Worm (Caenorhabditis elegans): ENCODE data around the gene ifet-1.
A peak's percentile ranks its signal among the peaks of the same experiment; 100 is the strongest.

Gene ifet-1

DNA sequence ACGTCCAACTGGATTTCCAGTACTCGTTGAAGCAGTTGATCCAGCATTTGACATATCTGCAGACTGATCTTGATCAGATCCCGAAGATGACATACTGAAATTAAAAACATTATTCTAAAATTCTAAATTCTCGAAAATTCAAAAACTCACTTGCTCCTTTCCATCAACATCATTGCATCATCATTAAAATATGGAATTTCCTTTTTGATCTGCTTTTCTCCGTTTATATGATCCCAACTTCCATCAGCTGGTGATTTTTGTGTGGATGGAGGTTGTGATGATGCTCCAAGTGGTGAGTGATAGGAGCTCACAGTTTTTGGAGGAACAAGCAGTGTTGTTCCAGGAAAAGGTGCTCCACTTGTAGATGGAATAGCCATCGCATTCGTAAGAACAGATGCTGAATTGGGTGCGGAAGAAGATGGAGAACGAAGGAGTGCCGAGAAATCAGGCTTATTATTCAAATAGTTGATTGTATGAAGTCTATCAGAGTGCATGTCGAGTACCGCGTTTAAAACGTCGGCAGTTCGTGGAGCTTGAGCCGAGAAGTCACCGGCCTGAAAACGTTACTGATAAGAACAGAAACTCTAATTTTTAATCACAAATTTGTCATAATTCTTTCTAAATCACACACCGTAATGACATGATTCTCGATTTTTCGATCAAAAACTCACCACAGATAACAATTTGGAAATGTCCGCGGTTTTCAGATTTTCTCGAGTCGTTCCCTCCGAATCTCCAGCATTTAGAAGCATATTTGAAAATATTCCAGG is 18.2 kb upstream of the ifet-1 start:
- TF ChIP-seq nhr-77 (tag; optimal IDR thresholded peaks at IDR 0.05): peak; percentile 41
- TF ChIP-seq nhr-48 (tag; optimal IDR thresholded peaks at IDR 0.05): peak; percentile 4
- TF ChIP-seq nhr-41 (GFP tag; IDR thresholded peaks at IDR 0.05): no peak
- TF ChIP-seq dmd-6 (GFP tag; IDR thresholded peaks at IDR 0.05): peak; percentile 68
- peak; percentile 33 for TF ChIP-seq pqm-1 (tag; optimal IDR thresholded peaks at IDR 0.05)
- TF ChIP-seq dve-1 (tag; optimal IDR thresholded peaks at IDR 0.05; ENCODE audit: insufficient read depth): peak; percentile 37
- no peak for TF ChIP-seq saeg-2 (GFP tag; IDR thresholded peaks at IDR 0.05)
- peak; percentile 52 for TF ChIP-seq nhr-28 (tag; optimal IDR thresholded peaks at IDR 0.05)
- peak; percentile 8 for TF ChIP-seq hlh-30 (tag; optimal IDR thresholded peaks at IDR 0.05; ENCODE audit: insufficient read depth)
- TF ChIP-seq daf-16 (GFP tag; optimal IDR thresholded peaks at IDR 0.05): no peak
- peak; percentile 39 for TF ChIP-seq daf-16 (tag; optimal IDR thresholded peaks at IDR 0.05)
- TF ChIP-seq hlh-11 (tag; optimal IDR thresholded peaks at IDR 0.05): peak; percentile 50
- no peak for TF ChIP-seq madf-9 (GFP tag; conservative IDR thresholded peaks at IDR 0.05)
- TF ChIP-seq mep-1 (tag; optimal IDR thresholded peaks at IDR 0.05): peak; percentile 1

DNA sequence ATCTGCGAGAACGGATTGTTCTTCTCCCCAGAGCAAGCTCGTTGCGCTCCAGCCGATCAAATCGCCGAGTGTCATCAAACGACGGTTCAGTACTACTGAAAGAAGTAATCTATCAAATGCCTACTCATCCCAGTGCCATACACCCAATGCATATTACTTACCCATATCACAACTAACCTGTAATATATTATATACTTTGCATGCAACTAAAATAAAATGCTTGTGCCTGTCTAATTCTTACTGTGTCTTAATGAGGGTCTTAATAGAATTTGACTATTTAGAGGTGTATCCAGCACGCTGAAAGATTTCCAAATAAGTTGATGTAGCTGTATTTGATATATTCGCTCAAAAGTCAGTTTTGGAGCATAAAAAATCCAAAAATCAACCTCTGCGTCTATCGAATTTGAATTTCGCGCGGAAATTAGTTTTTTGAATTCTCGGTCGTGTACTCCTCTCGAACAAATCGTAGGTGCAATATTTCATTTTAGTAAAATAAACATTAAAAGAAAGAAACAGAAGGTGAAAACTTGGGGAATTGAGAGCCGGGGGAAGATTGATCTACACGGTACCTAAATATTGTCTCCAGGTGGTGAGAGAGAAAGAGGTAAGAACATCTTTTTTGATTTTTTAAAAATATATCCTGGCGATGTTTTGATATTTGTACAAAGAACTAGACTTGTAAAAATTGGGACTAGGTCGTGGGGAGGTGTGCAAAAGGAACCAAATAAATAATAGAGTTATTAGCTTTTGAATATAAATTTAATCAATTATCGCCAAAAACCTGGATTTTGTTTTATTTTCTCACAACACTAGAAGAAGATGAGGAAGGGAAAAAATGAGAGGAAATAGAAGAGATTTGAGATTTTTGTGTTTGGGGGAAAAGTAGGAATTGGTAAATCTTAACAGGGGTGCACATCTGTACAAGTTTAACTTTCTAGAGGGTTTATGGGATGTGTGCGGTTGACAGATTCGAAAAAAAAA is 16.5 kb upstream of the ifet-1 start:
- TF ChIP-seq snpc-4 (tag; optimal IDR thresholded peaks at IDR 0.05): no peak
- TF ChIP-seq nhr-10 (tag; optimal IDR thresholded peaks at IDR 0.05): peak; percentile 47
- TF ChIP-seq R02D3.7 (tag; optimal IDR thresholded peaks at IDR 0.05): no peak
- TF ChIP-seq sdz-12 (GFP tag; optimal IDR thresholded peaks at IDR 0.05): peak; percentile 23
- TF ChIP-seq duxl-1 (tag; optimal IDR thresholded peaks at IDR 0.05; ENCODE audit: poor library complexity): peak; percentile 1
- peak; percentile 54 for TF ChIP-seq Y5F2A.4 (GFP tag; optimal IDR thresholded peaks at IDR 0.05)
- peak; percentile 41 for TF ChIP-seq rbr-2 (tag; optimal IDR thresholded peaks at IDR 0.05)
- TF ChIP-seq vab-7 (GFP tag; IDR thresholded peaks at IDR 0.05): peak; percentile 32; the same call in 1 of the 2 replicates
- TF ChIP-seq mes-2 (tag; optimal IDR thresholded peaks at IDR 0.05; ENCODE audit: poor library complexity, severe bottlenecking): peak; percentile 44
- peak; percentile 51 for TF ChIP-seq mdt-29 (GFP tag; IDR thresholded peaks at IDR 0.05)
- TF ChIP-seq spr-3 (GFP tag; optimal IDR thresholded peaks at IDR 0.05): no peak
- no peak for TF ChIP-seq unc-39 (tag; optimal IDR thresholded peaks at IDR 0.05)
- peak; percentile 57 for TF ChIP-seq unc-130 (GFP tag; optimal IDR thresholded peaks at IDR 0.05)
- TF ChIP-seq daf-16 (GFP tag; optimal IDR thresholded peaks at IDR 0.05): no peak
- peak; percentile 39 for TF ChIP-seq daf-16 (tag; optimal IDR thresholded peaks at IDR 0.05)
- no peak for TF ChIP-seq nhr-28 (tag; optimal IDR thresholded peaks at IDR 0.05)
- TF ChIP-seq madf-9 (GFP tag; conservative IDR thresholded peaks at IDR 0.05): no peak
- no peak for TF ChIP-seq lir-3 (tag; optimal IDR thresholded peaks at IDR 0.05)
- peak; percentile 71 for TF ChIP-seq ama-1 (optimal IDR thresholded peaks at IDR 0.05)
- TF ChIP-seq lim-7 (GFP tag; IDR thresholded peaks at IDR 0.05): no peak
- TF ChIP-seq dmd-8 (GFP tag; IDR thresholded peaks at IDR 0.05): no peak
- TF ChIP-seq fkh-10 (GFP tag; optimal IDR thresholded peaks at IDR 0.05): no peak
- TF ChIP-seq Y75B8A.6 (GFP tag; IDR thresholded peaks at IDR 0.05): peak; percentile 80; the same call in 1 of the 2 replicates
- peak; percentile 39 for TF ChIP-seq dve-1 (tag; optimal IDR thresholded peaks at IDR 0.05; ENCODE audit: insufficient read depth)
- TF ChIP-seq ces-1 (GFP tag; optimal IDR thresholded peaks at IDR 0.05): peak; percentile 2
- no peak for TF ChIP-seq zip-2 (tag; optimal IDR thresholded peaks at IDR 0.05)
- TF ChIP-seq zfp-3 (GFP tag; conservative IDR thresholded peaks at IDR 0.05): peak; percentile 31; the same call in 1 of the 2 replicates
- 0 out of 2 replicates have a peak, but pooled peaks have one; percentile 28 for TF ChIP-seq daf-19 (GFP tag; conservative IDR thresholded peaks at IDR 0.05)
- TF ChIP-seq dpl-1 (GFP tag; optimal IDR thresholded peaks at IDR 0.05): peak; percentile 57
- TF ChIP-seq snpc-1.2 (GFP tag; IDR thresholded peaks at IDR 0.05): peak; percentile 8; the same call in 1 of the 2 replicates
- no peak for TF ChIP-seq nhr-48 (tag; optimal IDR thresholded peaks at IDR 0.05)
- no peak for TF ChIP-seq php-3 (GFP tag; IDR thresholded peaks at IDR 0.05)
- TF ChIP-seq fos-1 (tag; optimal IDR thresholded peaks at IDR 0.05): no peak
- no peak for TF ChIP-seq spr-1 (tag; optimal IDR thresholded peaks at IDR 0.05)
- TF ChIP-seq lsy-2 (tag; optimal IDR thresholded peaks at IDR 0.05): peak; percentile 36 to 43
- TF ChIP-seq hlh-30 (tag; optimal IDR thresholded peaks at IDR 0.05; ENCODE audit: insufficient read depth): no peak
- TF ChIP-seq dmd-9 (GFP tag; IDR thresholded peaks at IDR 0.05): no peak

Data from whole organism, L4 larva.